Worm (Caenorhabditis elegans): ENCODE results near the gene T05G5.1.

- TF ChIP-seq lin-39 (tag; optimal IDR thresholded peaks at IDR 0.05) (no peak), ztf-1 (GFP tag; conservative IDR thresholded peaks at IDR 0.05) (no peak), R02D3.7 (tag; optimal IDR thresholded peaks at IDR 0.05) (no peak), skn-1 (tag; optimal IDR thresholded peaks at IDR 0.05) (no peak)
Measured at ce11 chrIII:9760184-9760583, 17.0 kb upstream of the T05G5.1 start.

Measured in whole organism, L2 larva.